Fruit fly (Drosophila melanogaster): ENCODE data around the gene CG12645.

dm6 chrX:10153312-10153711, at the start of gene CG12645:
- TF ChIP-seq psq (optimal IDR thresholded peaks at IDR 0.05) (no peak), h (optimal IDR thresholded peaks at IDR 0.05) (no peak), Sin3A (optimal IDR thresholded peaks at IDR 0.05) (no peak), Myc (optimal IDR thresholded peaks at IDR 0.05) (no peak), insv (optimal IDR thresholded peaks at IDR 0.05) (no peak)

All from Kc167 (cell line).